Worm (Caenorhabditis elegans) whole organism, L1 larva: Measurements from ENCODE around the gene msp-64.

Experiments
- C04F5.9 ChIP-seq: sonication (generic microtip); optimal IDR thresholded peaks from 2 replicates; lab custom pipeline; 2016; ENCODE audit warnings: missing genetic modification characterization, missing compliant biosample characterization
- F16B12.6 ChIP-seq: fragments of 150-350 bp; optimal IDR thresholded peaks from 2 replicates; lab custom pipeline; 2014; ENCODE audit warnings: missing biosample characterization, missing genetic modification characterization
- aha-1 ChIP-seq: fragments of 150-350 bp; optimal IDR thresholded peaks from 2 replicates; lab custom pipeline; 2014; ENCODE audit warnings: missing biosample characterization, missing genetic modification characterization
- aly-2 ChIP-seq: fragments of 150-350 bp; optimal IDR thresholded peaks from 2 replicates; lab custom pipeline; 2014; ENCODE audit warnings: missing biosample characterization, missing genetic modification characterization
- ama-1 ChIP-seq: fragments of 150-350 bp; optimal IDR thresholded peaks from 2 replicates; lab custom pipeline; 2014
- blmp-1 ChIP-seq: fragments of 150-350 bp; optimal IDR thresholded peaks from 2 replicates; lab custom pipeline; 2014; ENCODE audit warnings: missing biosample characterization, missing genetic modification characterization
- ceh-63 ChIP-seq: fragments of 200-800 bp; sonication (Bioruptor generic); optimal IDR thresholded peaks from 2 replicates; lab custom pipeline; 2018; ENCODE audit warnings: mild to moderate bottlenecking, missing genetic modification characterization, missing compliant biosample characterization
- ceh-90 ChIP-seq: sonication (generic microtip); optimal IDR thresholded peaks from 2 replicates; lab custom pipeline; 2016; ENCODE audit warnings: missing genetic modification characterization, missing compliant biosample characterization
- ces-1 ChIP-seq: fragments of 150-350 bp; optimal IDR thresholded peaks from 2 replicates; lab custom pipeline; 2014; ENCODE audit warnings: missing biosample characterization, missing genetic modification reagents, missing genetic modification characterization
- dpl-1 ChIP-seq, 3 experiments: fragments of 150-350 bp in 2 of 3; sonication (generic microtip) in 1 of 3; optimal IDR thresholded peaks; 2 replicates each; lab custom pipeline; 2014 to 2017; ENCODE audit warnings: missing biosample characterization in 3 of 3, missing genetic modification characterization in 3 of 3, missing genetic modification reagents in 3 of 3
- dsc-1 ChIP-seq: sonication (generic microtip); optimal IDR thresholded peaks from 2 replicates; lab custom pipeline; 2016; ENCODE audit warnings: mild to moderate bottlenecking, missing genetic modification characterization, missing compliant biosample characterization
- efl-1 ChIP-seq, 4 experiments: fragments of 150-350 bp; optimal IDR thresholded peaks in 3 of 4; peaks in 1 of 4; 1 replicate in 1 of 4; 2 replicates in 3 of 4; lab custom pipeline; 2014; ENCODE audit warnings: missing biosample characterization in 2 of 4, missing genetic modification characterization in 2 of 4, missing genetic modification reagents in 2 of 4
- elt-2 ChIP-seq: sonication (generic microtip); optimal IDR thresholded peaks from 2 replicates; lab custom pipeline; 2016; ENCODE audit warnings: missing genetic modification characterization, mild to moderate bottlenecking, inconsistent platforms, missing compliant biosample characterization, missing genetic modification reagents
- fkh-4 ChIP-seq: sonication (generic microtip); optimal IDR thresholded peaks from 2 replicates; lab custom pipeline; 2016; ENCODE audit warnings: missing compliant biosample characterization, missing genetic modification characterization, borderline replicate concordance
- grh-1 ChIP-seq: fragments of 200-800 bp; sonication (Bioruptor generic); IDR thresholded peaks from 2 replicates; pipeline ENCODE4 v1.3.6; 2022; ENCODE audit warnings: missing genetic modification reagents, missing genetic modification characterization, missing compliant biosample characterization
- hlh-4 ChIP-seq: sonication (generic microtip); optimal IDR thresholded peaks from 2 replicates; lab custom pipeline; 2016; ENCODE audit warnings: mild to moderate bottlenecking, missing genetic modification characterization, missing compliant biosample characterization
- lin-14 ChIP-seq: fragments of 200-800 bp; sonication (Bioruptor generic); optimal IDR thresholded peaks from 2 replicates; lab custom pipeline; 2018; ENCODE audit warnings: mild to moderate bottlenecking, missing genetic modification characterization, moderate library complexity, missing compliant biosample characterization
- lin-15B ChIP-seq: fragments of 150-350 bp; sonication (generic microtip); optimal IDR thresholded peaks from 3 replicates; lab custom pipeline; 2014; ENCODE audit warnings: missing biosample characterization, missing genetic modification characterization
- lir-3 ChIP-seq: sonication (generic microtip); optimal IDR thresholded peaks from 2 replicates; lab custom pipeline; 2016; ENCODE audit warnings: mild to moderate bottlenecking, missing genetic modification characterization, moderate library complexity, missing compliant biosample characterization; ENCODE audit not compliant: poor library complexity
- mab-9 ChIP-seq: fragments of 200-800 bp; sonication (Bioruptor generic); IDR thresholded peaks from 2 replicates; pipeline ENCODE4 v1.3.6; 2022; ENCODE audit warnings: missing genetic modification reagents, missing genetic modification characterization, missing compliant biosample characterization
- mef-2 ChIP-seq: fragments of 150-350 bp; optimal IDR thresholded peaks from 2 replicates; lab custom pipeline; 2014; ENCODE audit warnings: missing biosample characterization, missing genetic modification characterization
- mep-1 ChIP-seq: fragments of 150-350 bp; optimal IDR thresholded peaks from 2 replicates; lab custom pipeline; 2014; ENCODE audit warnings: missing biosample characterization, missing genetic modification characterization
- nhr-11 ChIP-seq: fragments of 150-350 bp; optimal IDR thresholded peaks from 2 replicates; lab custom pipeline; 2014; ENCODE audit warnings: missing biosample characterization, missing genetic modification characterization
- nhr-28 ChIP-seq: fragments of 150-350 bp; optimal IDR thresholded peaks from 2 replicates; lab custom pipeline; 2014; ENCODE audit warnings: missing biosample characterization, missing genetic modification characterization
- nhr-47 ChIP-seq: sonication (generic microtip); optimal IDR thresholded peaks from 2 replicates; lab custom pipeline; 2016; ENCODE audit warnings: mild to moderate bottlenecking, missing genetic modification characterization, moderate library complexity, missing compliant biosample characterization
- nhr-71 ChIP-seq: sonication (generic microtip); optimal IDR thresholded peaks from 2 replicates; lab custom pipeline; 2016; ENCODE audit warnings: mild to moderate bottlenecking, missing genetic modification characterization, moderate library complexity, missing compliant biosample characterization
- pag-3 ChIP-seq: sonication (generic microtip); optimal IDR thresholded peaks from 2 replicates; lab custom pipeline; 2017; ENCODE audit warnings: missing genetic modification characterization, mild to moderate bottlenecking, missing compliant biosample characterization, antibody characterized with exemption, borderline replicate concordance; ENCODE audit not compliant: insufficient read depth
- pax-3 ChIP-seq: fragments of 200-800 bp; sonication (Bioruptor generic); optimal IDR thresholded peaks from 2 replicates; lab custom pipeline; 2018; ENCODE audit warnings: mild to moderate bottlenecking, missing genetic modification characterization, moderate library complexity, missing compliant biosample characterization
- pqm-1 ChIP-seq: sonication (generic microtip); optimal IDR thresholded peaks from 3 replicates; lab custom pipeline; 2017; ENCODE audit warnings: missing biosample characterization, missing genetic modification characterization
- rnt-1 ChIP-seq: sonication (generic microtip); optimal IDR thresholded peaks from 2 replicates; lab custom pipeline; 2016; ENCODE audit warnings: mild to moderate bottlenecking, missing genetic modification characterization, moderate library complexity, missing compliant biosample characterization
- skn-1 ChIP-seq: fragments of 150-350 bp; optimal IDR thresholded peaks from 2 replicates; lab custom pipeline; 2014; ENCODE audit warnings: missing biosample characterization, missing genetic modification characterization
- sox-4 ChIP-seq: sonication (generic microtip); optimal IDR thresholded peaks from 2 replicates; lab custom pipeline; 2016; ENCODE audit warnings: missing genetic modification characterization, missing compliant biosample characterization
- sptf-1 ChIP-seq: fragments of 150-350 bp; optimal IDR thresholded peaks from 2 replicates; lab custom pipeline; 2014; ENCODE audit warnings: missing biosample characterization, missing genetic modification characterization
- tbx-2 ChIP-seq: sonication (generic microtip); optimal IDR thresholded peaks from 2 replicates; lab custom pipeline; 2016; ENCODE audit warnings: missing genetic modification characterization, missing compliant biosample characterization
- tlp-1 ChIP-seq: fragments of 150-350 bp; optimal IDR thresholded peaks from 2 replicates; lab custom pipeline; 2014; ENCODE audit warnings: missing biosample characterization, missing genetic modification characterization
- unc-30 ChIP-seq: sonication (generic microtip); optimal IDR thresholded peaks from 2 replicates; lab custom pipeline; 2017; ENCODE audit warnings: missing biosample characterization, missing genetic modification characterization
- unc-62 ChIP-seq: fragments of 150-350 bp; optimal IDR thresholded peaks from 2 replicates; lab custom pipeline; 2014; ENCODE audit warnings: missing biosample characterization, missing genetic modification reagents, missing genetic modification characterization
- ztf-11 ChIP-seq, 2 experiments: sonication (generic microtip); optimal IDR thresholded peaks; 2 replicates each; lab custom pipeline; 2016 to 2017; ENCODE audit warnings: missing genetic modification characterization in 2 of 2, missing biosample characterization in 1 of 2, missing compliant biosample characterization in 1 of 2

The msp-64 gene

ce11 chrII:5792490-5792889 lies 17.6 kb downstream of the msp-64 start, which contains the start of gene K05F1.14:
K05F1.14 (minus strand) TSS chrII:5792590.
- TF ChIP-seq lin-15B (tag; lab: Kevin White, UChicago) (no peak), tlp-1 (tag; lab: Kevin White, UChicago) (no peak), sox-4 (no peak)
- TF ChIP-seq, all 84 proteins: peak for 0

DNA sequence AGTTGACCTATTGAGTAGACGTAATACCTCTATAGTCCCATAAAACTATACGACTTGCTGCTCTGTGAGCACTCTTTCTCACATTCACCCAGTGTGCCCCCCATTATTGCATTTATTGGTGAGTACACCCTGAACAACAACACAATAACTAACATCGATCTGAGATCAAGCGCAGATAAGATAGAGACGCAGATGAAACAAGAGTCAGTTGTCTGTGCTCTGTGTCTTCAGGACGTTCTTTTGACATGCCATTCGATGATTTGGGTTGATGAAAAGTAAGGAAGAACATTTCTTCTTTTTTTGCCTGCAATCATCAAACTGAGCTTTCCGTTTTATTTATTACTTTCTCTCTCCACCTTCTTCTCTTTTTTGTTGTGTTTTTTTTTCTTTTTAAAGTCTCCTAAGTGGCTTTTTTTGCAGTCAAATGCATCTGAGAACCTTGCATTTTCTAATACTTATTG lies 19.8 kb downstream of the msp-64 start, which contains the start of gene lect-2:
Gene lect-2 (plus strand): TSS at position 411 of the 461 bp plus-strand sequence.
- no peak for TF ChIP-seq nhr-11 (tag; lab: Kevin White, UChicago)
- TF ChIP-seq aly-2 (tag; lab: Kevin White, UChicago): no peak
- no peak for TF ChIP-seq grh-1 (GFP tag; lab: Robert Waterston, UW)
- no peak for TF ChIP-seq nhr-47
- peak; percentile 0 for TF ChIP-seq nhr-71 (tag; lab: Kevin White, UChicago)
- no peak for TF ChIP-seq pax-3 (tag; lab: Kevin White, UChicago)
- TF ChIP-seq tbx-2: no peak
- TF ChIP-seq lir-3 (tag; lab: Kevin White, UChicago): no peak
- TF ChIP-seq C04F5.9 (tag; lab: Kevin White, UChicago): no peak
- TF ChIP-seq lin-15B (tag; lab: Kevin White, UChicago): no peak
- no peak for TF ChIP-seq fkh-4 (tag; lab: Kevin White, UChicago)
- no peak for TF ChIP-seq blmp-1 (tag; lab: Kevin White, UChicago)
- peak; percentile 89 for TF ChIP-seq pag-3 (tag; lab: Kevin White, UChicago)
- no peak for TF ChIP-seq mab-9 (GFP tag; lab: Robert Waterston, UW)
- peak; percentile 58 for TF ChIP-seq lin-14
- no peak for TF ChIP-seq hlh-4
- no peak for TF ChIP-seq efl-1 (optimal IDR thresholded peaks at IDR 0.05; lab: Kevin White, UChicago)
- TF ChIP-seq efl-1 (GFP tag; optimal IDR thresholded peaks at IDR 0.05 in 1 of 2; lab: Kevin White, UChicago): peak in 1 of 2 experiments; percentile 42
- TF ChIP-seq ces-1 (GFP tag; lab: Kevin White, UChicago): no peak
- TF ChIP-seq dpl-1 (GFP tag; optimal IDR thresholded peaks at IDR 0.05; lab: Kevin White, UChicago): no peak
- TF ChIP-seq ceh-90 (tag; lab: Kevin White, UChicago): no peak
- TF ChIP-seq F16B12.6 (tag; lab: Kevin White, UChicago): no peak
- no peak for TF ChIP-seq skn-1 (tag; lab: Kevin White, UChicago)
- no peak for TF ChIP-seq unc-30 (tag; lab: Kevin White, UChicago)
- no peak for TF ChIP-seq unc-62
- TF ChIP-seq mef-2 (tag; lab: Kevin White, UChicago): no peak
- TF ChIP-seq pqm-1 (tag; lab: Kevin White, UChicago): no peak
- no peak for TF ChIP-seq dsc-1 (tag; lab: Kevin White, UChicago)
- no peak for TF ChIP-seq mep-1
- peak; percentile 36 for TF ChIP-seq rnt-1
- TF ChIP-seq aha-1 (tag; lab: Kevin White, UChicago): no peak
- TF ChIP-seq nhr-28 (tag; lab: Kevin White, UChicago): no peak

- TF ChIP-seq elt-2 (tag; lab: Kevin White, UChicago): no peak
- no peak for TF ChIP-seq lin-15B (tag; lab: Kevin White, UChicago)
- TF ChIP-seq hlh-4: no peak
- TF ChIP-seq pag-3 (tag; lab: Kevin White, UChicago): no peak
- no peak for TF ChIP-seq sptf-1 (tag; lab: Kevin White, UChicago)
- no peak for TF ChIP-seq ceh-63 (GFP tag; lab: Kevin White, UChicago)
- TF ChIP-seq ama-1 (lab: Kevin White, UChicago): no peak
- no peak for TF ChIP-seq unc-62
- no peak for TF ChIP-seq tbx-2
- no peak for TF ChIP-seq rnt-1
- no peak for TF ChIP-seq ztf-11 (tag; optimal IDR thresholded peaks at IDR 0.05; lab: Kevin White, UChicago)
- TF ChIP-seq, all 84 proteins: peak for 0
Measured at ce11 chrII:5788815-5789214, 21.3 kb downstream of the msp-64 start, which contains the start of gene K05F1.13. K05F1.13 (plus strand) TSS chrII:5789115.
